Fruit fly (Drosophila melanogaster) Kc167 (cell line): ENCODE data around the gene mRpS33.

ENCODE experiments used
- Myc ChIP-seq: fragments of >200 bp; optimal IDR thresholded peaks from 2 replicates; lab custom pipeline; 2017; ENCODE audit warnings: missing external identifiers
- insv ChIP-seq: fragments of >200 bp; optimal IDR thresholded peaks from 3 replicates; lab custom pipeline; 2018; ENCODE audit warnings: missing external identifiers

DNA sequence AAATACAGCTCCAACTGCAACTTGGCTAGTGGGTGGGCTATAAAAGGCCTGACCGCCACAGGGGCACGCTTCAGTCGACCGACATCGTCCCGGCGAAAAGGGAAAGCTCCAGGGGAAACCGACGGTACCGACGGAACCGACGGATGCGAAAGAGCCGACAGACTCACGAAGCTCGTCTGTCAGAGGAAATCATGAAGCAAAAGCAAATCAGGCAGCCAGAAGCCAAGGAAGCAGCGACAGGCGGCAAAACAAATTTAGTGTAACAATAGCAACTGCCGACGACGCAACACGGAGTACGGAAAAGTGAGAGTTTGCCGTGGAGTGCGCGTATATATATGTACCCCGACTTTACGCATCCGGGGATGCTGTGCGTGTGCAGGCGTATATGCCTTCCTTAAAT, 40.6 kb upstream of the mRpS33 start, which contains the start of gene Gyc89Db:
- TF ChIP-seq insv (lab: Kevin White, UChicago) = no peak
- no peak for TF ChIP-seq Myc (lab: Kevin White, UChicago)
